Fruit fly (Drosophila melanogaster): ENCODE results near the gene AP-1sigma.

DNA sequence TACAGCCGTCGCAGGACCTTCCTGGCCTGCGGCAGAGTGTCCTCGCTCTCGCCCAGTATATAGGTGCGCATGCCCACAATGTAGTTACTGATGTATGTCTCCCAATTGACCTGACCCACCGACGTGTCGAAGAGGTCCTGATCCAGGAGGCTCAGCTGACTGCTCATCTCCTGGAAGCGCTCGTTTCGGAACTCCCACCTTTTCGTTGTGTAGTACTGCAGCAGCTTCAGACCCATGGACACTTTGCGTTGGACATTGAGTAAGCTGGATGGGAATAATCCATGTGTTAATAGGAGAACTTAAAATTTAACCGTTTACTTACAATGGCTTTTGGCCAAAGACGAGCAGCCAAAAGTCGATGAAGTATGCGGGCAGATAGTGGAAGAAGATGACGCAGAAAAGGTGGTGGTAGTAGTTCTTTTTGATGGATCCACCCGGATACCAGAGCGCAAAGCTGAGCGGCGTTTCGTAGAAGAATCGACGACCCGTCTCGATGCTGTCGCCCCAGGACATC, 14.6 kb upstream of the AP-1sigma start:
- no peak for TF ChIP-seq fd96Ca (GFP tag; IDR thresholded peaks at IDR 0.05)
- no peak for TF ChIP-seq gl (tag; optimal IDR thresholded peaks at IDR 0.05)
- no peak for TF ChIP-seq D1 (tag; optimal IDR thresholded peaks at IDR 0.05)
- no peak for TF ChIP-seq CG10348 (GFP tag; IDR thresholded peaks at IDR 0.05)
- no peak for TF ChIP-seq CG17806 (tag; optimal IDR thresholded peaks at IDR 0.05)
- no peak for TF ChIP-seq Pif1B (GFP tag; optimal IDR thresholded peaks at IDR 0.05)
